Worm (Caenorhabditis elegans) whole organism, late embryonic: ENCODE data around the gene sul-3.

Source experiments
- ceh-2 ChIP-seq: sonication (generic microtip); optimal IDR thresholded peaks from 2 replicates; lab custom pipeline; 2016; ENCODE audit warnings: missing genotype, missing genetic modification characterization, missing compliant biosample characterization
- dve-1 ChIP-seq: sonication (generic microtip); optimal IDR thresholded peaks from 2 replicates; lab custom pipeline; 2017; ENCODE audit warnings: antibody characterized with exemption, mild to moderate bottlenecking, missing genetic modification characterization, missing compliant biosample characterization
- hlh-6 ChIP-seq: sonication (generic microtip); optimal IDR thresholded peaks from 2 replicates; lab custom pipeline; 2016; ENCODE audit warnings: missing genotype, missing genetic modification characterization, missing compliant biosample characterization
- npax-4 ChIP-seq: sonication (generic microtip); optimal IDR thresholded peaks from 2 replicates; lab custom pipeline; 2016; ENCODE audit warnings: missing genetic modification characterization, missing compliant biosample characterization
- pqm-1 ChIP-seq: sonication (generic microtip); optimal IDR thresholded peaks from 2 replicates; lab custom pipeline; 2016; ENCODE audit warnings: missing genetic modification characterization, missing compliant biosample characterization
- ref-2 ChIP-seq: sonication (generic microtip); optimal IDR thresholded peaks from 2 replicates; lab custom pipeline; 2016; ENCODE audit warnings: missing genetic modification characterization, missing compliant biosample characterization
- sdc-2 ChIP-seq: sonication (generic microtip); optimal IDR thresholded peaks from 2 replicates; lab custom pipeline; 2016; ENCODE audit warnings: missing genotype, missing genetic modification characterization, missing compliant biosample characterization
- ztf-16 ChIP-seq: sonication (generic microtip); optimal IDR thresholded peaks from 2 replicates; lab custom pipeline; 2017; ENCODE audit warnings: missing genetic modification characterization, missing compliant biosample characterization

DNA sequence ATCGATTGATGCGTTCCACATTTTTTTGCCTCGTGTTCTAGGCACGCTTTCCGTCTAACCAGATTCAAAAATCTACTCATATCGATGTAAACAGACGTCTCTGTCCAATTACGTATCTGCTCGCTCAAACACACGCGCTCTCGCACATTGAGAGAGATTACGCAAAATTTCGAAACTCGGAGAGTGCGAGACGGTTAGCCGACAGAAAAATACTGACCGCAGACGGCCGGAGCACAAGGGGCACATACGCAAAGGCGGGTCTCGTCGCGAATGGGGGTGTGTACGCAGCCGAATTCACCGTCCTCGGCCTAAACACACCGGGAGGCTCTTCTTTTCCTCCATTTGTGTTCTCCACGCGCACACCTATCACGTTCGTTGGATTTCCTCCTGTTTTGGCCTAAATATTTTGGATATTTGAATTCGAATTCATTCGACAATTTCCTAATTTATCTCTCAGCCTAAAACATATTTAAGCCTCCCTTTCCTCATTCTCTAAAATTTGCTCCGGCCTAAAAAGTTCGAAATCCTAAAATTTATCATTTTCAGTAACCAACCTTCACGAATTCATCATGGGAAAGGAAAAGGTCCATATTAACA lies 10.8 kb downstream of the sul-3 start, which contains the start of gene eef-1A.2:
- TF ChIP-seq ref-2 (tag; lab: Kevin White, UChicago) (peak; percentile 81), ztf-16 (tag; lab: Kevin White, UChicago) (no peak), npax-4 (no peak), dve-1 (peak; percentile 80), pqm-1 (no peak), hlh-6 (no peak), ceh-2 (tag; lab: Kevin White, UChicago) (peak; percentile 29), sdc-2 (tag; lab: Kevin White, UChicago) (peak; percentile 80)
